Fruit fly (Drosophila melanogaster) whole organism, embryonic: ENCODE measurements around the gene CG32544.
A peak's percentile ranks its signal among the peaks of the same experiment; 100 is the strongest.

Experiments
- B-H1 ChIP-seq: fragments of 200-800 bp; sonication (Bioruptor generic); IDR thresholded peaks from 3 replicates; pipeline ENCODE4 v1.3.6; 2022; ENCODE audit warnings: missing biosample characterization, missing genetic modification characterization
- CG10654 ChIP-seq: fragments of 200-800 bp; sonication (Bioruptor generic); optimal IDR thresholded peaks from 2 replicates; lab custom pipeline; 2016; ENCODE audit warnings: missing biosample characterization, missing genetic modification characterization
- CG11695 ChIP-seq: fragments of 200-800 bp; sonication (Bioruptor generic); IDR thresholded peaks from 3 replicates; pipeline ENCODE4 v1.3.6; 2022; ENCODE audit warnings: missing biosample characterization, missing genetic modification characterization
- CG12391 ChIP-seq: fragments of 200-800 bp; sonication (Bioruptor generic); optimal IDR thresholded peaks from 3 replicates; lab custom pipeline; 2018; ENCODE audit warnings: missing biosample characterization, mild to moderate bottlenecking, missing genetic modification characterization, moderate library complexity
- CG13287 ChIP-seq: fragments of 200-800 bp; sonication (Bioruptor generic); IDR thresholded peaks from 2 replicates; pipeline ENCODE4 v1.3.6; 2022; ENCODE audit warnings: missing biosample characterization, missing genetic modification characterization; ENCODE audit not compliant: partially characterized antibody
- CG13775 ChIP-seq: fragments of 200-800 bp; sonication (Bioruptor generic); optimal IDR thresholded peaks from 3 replicates; lab custom pipeline; 2017; ENCODE audit warnings: missing biosample characterization, mild to moderate bottlenecking, missing genetic modification characterization
- CG14860 ChIP-seq: fragments of 200-800 bp; sonication (Bioruptor generic); IDR thresholded peaks from 3 replicates; pipeline ENCODE4 v1.3.6; 2022; ENCODE audit warnings: missing biosample characterization, missing genetic modification characterization; ENCODE audit not compliant: partially characterized antibody
- CG15269 ChIP-seq: fragments of 200-800 bp; sonication (Bioruptor generic); optimal IDR thresholded peaks from 2 replicates; lab custom pipeline; 2018; ENCODE audit warnings: missing biosample characterization, mild to moderate bottlenecking, missing genetic modification characterization, moderate library complexity
- CG15514 ChIP-seq: fragments of 200-800 bp; sonication (Bioruptor generic); optimal IDR thresholded peaks from 3 replicates; lab custom pipeline; 2017; ENCODE audit warnings: missing biosample characterization, missing genetic modification characterization, mild to moderate bottlenecking, moderate library complexity, missing genetic modification reagents
- CG18011 ChIP-seq: fragments of 200-800 bp; sonication (Bioruptor generic); optimal IDR thresholded peaks from 2 replicates; lab custom pipeline; 2017; ENCODE audit warnings: missing biosample characterization, missing genetic modification characterization, mild to moderate bottlenecking, moderate library complexity, missing genotype
- CG18262 ChIP-seq: fragments of 200-800 bp; optimal IDR thresholded peaks from 3 replicates; lab custom pipeline; 2019; ENCODE audit warnings: missing biosample characterization, mild to moderate bottlenecking, missing genetic modification characterization, moderate library complexity
- CG2116 ChIP-seq: fragments of 200-800 bp; sonication (Bioruptor generic); optimal IDR thresholded peaks from 3 replicates; lab custom pipeline; 2018; ENCODE audit warnings: missing biosample characterization, mild to moderate bottlenecking, missing genetic modification characterization
- CG2202 ChIP-seq: fragments of 200-800 bp; sonication (Bioruptor generic); optimal IDR thresholded peaks from 2 replicates; lab custom pipeline; 2018; ENCODE audit warnings: missing biosample characterization, mild to moderate bottlenecking, missing genetic modification characterization
- CG31441 ChIP-seq: fragments of 200-800 bp; sonication (Bioruptor generic); IDR thresholded peaks from 2 replicates; pipeline ENCODE4 v1.3.6; 2022; ENCODE audit warnings: missing biosample characterization, missing genetic modification characterization
- CG34224 ChIP-seq: fragments of 200-800 bp; sonication (Bioruptor generic); IDR thresholded peaks from 3 replicates; pipeline ENCODE4 v1.3.6; 2022; ENCODE audit warnings: missing biosample characterization, missing genetic modification characterization; ENCODE audit not compliant: partially characterized antibody
- CG42726 ChIP-seq: fragments of 200-800 bp; sonication (Bioruptor generic); IDR thresholded peaks from 2 replicates; pipeline ENCODE4 v1.3.6; 2022; ENCODE audit warnings: missing biosample characterization, missing genetic modification characterization; ENCODE audit not compliant: partially characterized antibody
- CG5953 ChIP-seq: fragments of 200-800 bp; sonication (Bioruptor generic); IDR thresholded peaks from 2 replicates; pipeline ENCODE4 v1.3.6; 2022; ENCODE audit warnings: missing biosample characterization, missing genetic modification characterization
- CG6654 ChIP-seq: fragments of 200-800 bp; sonication (Bioruptor generic); optimal IDR thresholded peaks from 2 replicates; lab custom pipeline; 2017; ENCODE audit warnings: missing biosample characterization, mild to moderate bottlenecking, missing genetic modification characterization
- CG6683 ChIP-seq: fragments of 200-800 bp; sonication (Bioruptor generic); optimal IDR thresholded peaks from 2 replicates; lab custom pipeline; 2017; ENCODE audit warnings: missing biosample characterization, mild to moderate bottlenecking, missing genetic modification characterization, missing genetic modification reagents
- CG9609 ChIP-seq: fragments of 200-800 bp; sonication (Bioruptor generic); optimal IDR thresholded peaks from 3 replicates; lab custom pipeline; 2016; ENCODE audit warnings: missing biosample characterization, missing genetic modification characterization
- Ets97D ChIP-seq: fragments of 200-800 bp; sonication (Bioruptor generic); optimal IDR thresholded peaks from 3 replicates; lab custom pipeline; 2016; ENCODE audit warnings: missing biosample characterization, missing genetic modification characterization
- Mrtf ChIP-seq: fragments of 200-800 bp; sonication (Bioruptor generic); IDR thresholded peaks from 3 replicates; pipeline ENCODE4 v1.3.6; 2022; ENCODE audit warnings: missing biosample characterization, missing genetic modification characterization
- NC2α ChIP-seq: fragments of 200-800 bp; sonication (Bioruptor generic); optimal IDR thresholded peaks from 2 replicates; lab custom pipeline; 2016; ENCODE audit warnings: missing biosample characterization, missing genetic modification characterization
- NFAT ChIP-seq: fragments of 200-800 bp; sonication (Bioruptor generic); IDR thresholded peaks from 2 replicates; pipeline ENCODE4 v1.3.6; 2022; ENCODE audit warnings: missing biosample characterization, missing genetic modification characterization
- NfI ChIP-seq: fragments of 200-800 bp; sonication (Bioruptor generic); optimal IDR thresholded peaks from 3 replicates; lab custom pipeline; 2018; ENCODE audit warnings: missing biosample characterization, mild to moderate bottlenecking, missing genetic modification characterization, moderate library complexity
- Side ChIP-seq: fragments of 200-800 bp; sonication (Bioruptor generic); optimal IDR thresholded peaks from 2 replicates; lab custom pipeline; 2016; ENCODE audit warnings: missing biosample characterization, missing genetic modification characterization
- ara ChIP-seq: fragments of 200-800 bp; sonication (Bioruptor generic); IDR thresholded peaks from 2 replicates; pipeline ENCODE4 v1.3.6; 2022; ENCODE audit warnings: missing biosample characterization, missing genetic modification characterization
- bab2 ChIP-seq: fragments of 200-800 bp; sonication (Bioruptor generic); optimal IDR thresholded peaks from 2 replicates; lab custom pipeline; 2016; ENCODE audit warnings: missing biosample characterization, missing genetic modification characterization
- bcd ChIP-seq: fragments of 200-800 bp; sonication (Bioruptor generic); optimal IDR thresholded peaks from 2 replicates; lab custom pipeline; 2017; ENCODE audit warnings: missing biosample characterization, mild to moderate bottlenecking, missing genetic modification characterization
- crp ChIP-seq, 2 experiments: fragments of 200-800 bp; sonication (Bioruptor generic); optimal IDR thresholded peaks; 2 replicates in 1 of 2; 3 replicates in 1 of 2; lab custom pipeline; 2017; ENCODE audit warnings: missing biosample characterization in 2 of 2, missing genetic modification characterization in 2 of 2, mild to moderate bottlenecking in 1 of 2, moderate library complexity in 1 of 2
- cwo ChIP-seq: fragments of 200-800 bp; sonication (Bioruptor generic); optimal IDR thresholded peaks from 3 replicates; lab custom pipeline; 2017; ENCODE audit warnings: missing biosample characterization, missing genetic modification characterization, mild to moderate bottlenecking, moderate library complexity, missing genetic modification reagents
- da ChIP-seq: fragments of 200-800 bp; sonication (Bioruptor generic); optimal IDR thresholded peaks from 2 replicates; lab custom pipeline; 2016; ENCODE audit warnings: missing biosample characterization, missing genetic modification characterization
- dysf ChIP-seq: fragments of 200-800 bp; sonication (Bioruptor generic); IDR thresholded peaks from 3 replicates; pipeline ENCODE4 v1.3.6; 2022; ENCODE audit warnings: missing biosample characterization, missing genetic modification characterization
- eve ChIP-seq, 2 experiments: fragments of >200 bp; optimal IDR thresholded peaks; 2 replicates each; lab custom pipeline; 2017; ENCODE audit warnings: missing biosample characterization in 2 of 2, missing genetic modification characterization in 2 of 2
- fru ChIP-seq: fragments of >200 bp; optimal IDR thresholded peaks from 2 replicates; lab custom pipeline; 2017
- gem ChIP-seq: fragments of 200-800 bp; sonication (Bioruptor generic); optimal IDR thresholded peaks from 2 replicates; lab custom pipeline; 2019; ENCODE audit warnings: missing biosample characterization, mild to moderate bottlenecking, missing genetic modification characterization, moderate library complexity
- lab ChIP-seq: fragments of 200-800 bp; sonication (Bioruptor generic); optimal IDR thresholded peaks from 3 replicates; lab custom pipeline; 2017; ENCODE audit warnings: missing biosample characterization, missing genetic modification characterization, mild to moderate bottlenecking, moderate library complexity, missing genetic modification reagents
- lov ChIP-seq, 2 experiments: fragments of 200-800 bp in 1 of 2; fragments of >200 bp in 1 of 2; sonication (Bioruptor generic) in 1 of 2; IDR thresholded peaks in 1 of 2; optimal IDR thresholded peaks in 1 of 2; 2 replicates in 1 of 2; 3 replicates in 1 of 2; pipeline versions ENCODE4 v1.3.6 to Lab custom; 2017 to 2022; ENCODE audit warnings: missing biosample characterization in 1 of 2, missing genetic modification characterization in 1 of 2
- nmo ChIP-seq: fragments of 200-800 bp; sonication (Bioruptor generic); optimal IDR thresholded peaks from 2 replicates; lab custom pipeline; 2018; ENCODE audit warnings: missing biosample characterization, mild to moderate bottlenecking, missing genetic modification characterization, moderate library complexity
- nom ChIP-seq: fragments of 200-800 bp; sonication (Bioruptor generic); optimal IDR thresholded peaks from 2 replicates; lab custom pipeline; 2017; ENCODE audit warnings: missing biosample characterization, missing genetic modification characterization, mild to moderate bottlenecking, moderate library complexity, missing genetic modification reagents
- pzg ChIP-seq: fragments of 200-800 bp; sonication (Bioruptor generic); optimal IDR thresholded peaks from 3 replicates; lab custom pipeline; 2018; ENCODE audit warnings: missing biosample characterization, mild to moderate bottlenecking, missing genetic modification characterization, moderate library complexity
- schlank ChIP-seq: fragments of 200-800 bp; sonication (Bioruptor generic); optimal IDR thresholded peaks from 2 replicates; lab custom pipeline; 2018; ENCODE audit warnings: missing biosample characterization, mild to moderate bottlenecking, missing genetic modification characterization
- sens ChIP-seq: fragments of 200-800 bp; sonication (Bioruptor generic); peaks from one replicate; lab custom pipeline; 2016; ENCODE audit warnings: missing biosample characterization, missing genetic modification characterization
- stc ChIP-seq: fragments of 200-800 bp; sonication (Bioruptor generic); IDR thresholded peaks from 2 replicates; pipeline ENCODE4 v1.3.6; 2022; ENCODE audit warnings: missing biosample characterization, missing genetic modification characterization
- tgo ChIP-seq: fragments of 200-800 bp; sonication (Bioruptor generic); IDR thresholded peaks from 3 replicates; pipeline ENCODE4 v1.3.6; 2022; ENCODE audit warnings: missing biosample characterization, missing genetic modification characterization
- trh ChIP-seq: fragments of 200-800 bp; sonication (Bioruptor generic); optimal IDR thresholded peaks from 2 replicates; lab custom pipeline; 2016; ENCODE audit warnings: missing biosample characterization, missing genetic modification characterization
- vvl ChIP-seq: fragments of 200-800 bp; sonication (Bioruptor generic); IDR thresholded peaks from 2 replicates; pipeline ENCODE4 v1.3.6; 2022; ENCODE audit warnings: missing biosample characterization, missing genetic modification characterization
- yki ChIP-seq: fragments of >200 bp; optimal IDR thresholded peaks from 3 replicates; lab custom pipeline; 2018

CG32544 gene

dm6 chrX:18848338-18849021, 11.6 kb upstream of the CG32544 start, which contains the start of gene shop (continued):
- TF ChIP-seq NfI (GFP tag; lab: Kevin White, UChicago) = peak; percentile 86
- peak; percentile 61 for TF ChIP-seq bab2 (GFP tag; lab: Kevin White, UChicago)
- TF ChIP-seq CG13287 = peak; percentile 54
- peak; percentile 89 for TF ChIP-seq CG15269
- TF ChIP-seq CG34224 (GFP tag; lab: Robert Waterston, UW) = peak; percentile 32; the same call in 2 of the 3 replicates
- 0 out of 3 replicates have a peak, but pooled peaks have one; percentile 16 for TF ChIP-seq B-H1 (GFP tag; lab: Robert Waterston, UW)
- peak; percentile 39 for TF ChIP-seq Ets97D
- peak; percentile 86 for TF ChIP-seq bcd (GFP tag; lab: Kevin White, UChicago)
- peak; percentile 66 for TF ChIP-seq CG6654 (GFP tag; lab: Kevin White, UChicago)
- TF ChIP-seq crp (GFP tag; optimal IDR thresholded peaks at IDR 0.05; lab: Kevin White, UChicago) = peak in 1 of 2 experiments; percentile 34
- TF ChIP-seq CG18011 = peak; percentile 58
- no peak for TF ChIP-seq eve (GFP tag; optimal IDR thresholded peaks at IDR 0.05; lab: Kevin White, UChicago)
- TF ChIP-seq da (GFP tag; lab: Kevin White, UChicago) = no peak
- peak; percentile 46 for TF ChIP-seq CG15514 (GFP tag; lab: Kevin White, UChicago)
- TF ChIP-seq CG10654 (GFP tag; lab: Kevin White, UChicago) = peak; percentile 70
- peak; percentile 82 for TF ChIP-seq CG11695 (GFP tag; lab: Robert Waterston, UW)
- peak; percentile 64 for TF ChIP-seq CG9609 (GFP tag; lab: Kevin White, UChicago)
- TF ChIP-seq CG5953 = 0 out of 2 replicates have a peak, but pooled peaks have one; percentile 38
- peak; percentile 67 for TF ChIP-seq CG2202 (tag; lab: Kevin White, UChicago)
- TF ChIP-seq stc (GFP tag; lab: Robert Waterston, UW) = peak; percentile 52
- TF ChIP-seq tgo (GFP tag; lab: Robert Waterston, UW) = peak; percentile 73
- TF ChIP-seq lab (GFP tag; lab: Kevin White, UChicago) = peak; percentile 83
- peak; percentile 6 for TF ChIP-seq NC2α
- TF ChIP-seq vvl = peak; percentile 60; the same call in 1 of the 2 replicates
- TF ChIP-seq CG12391 = peak; percentile 90
- TF ChIP-seq fru (lab: Kevin White, UChicago) = no peak
- TF ChIP-seq nom (GFP tag; lab: Kevin White, UChicago) = peak; percentile 76
- peak; percentile 45 for TF ChIP-seq Side (GFP tag; lab: Kevin White, UChicago)
- TF ChIP-seq cwo (GFP tag; lab: Kevin White, UChicago) = peak; percentile 82
- peak; percentile 92 for TF ChIP-seq CG18262 (tag; lab: Kevin White, UChicago)
- no peak for TF ChIP-seq CG14860 (GFP tag; lab: Robert Waterston, UW)
- peak; percentile 51; the same call in 1 of the 3 replicates for TF ChIP-seq Mrtf (GFP tag; lab: Robert Waterston, UW)
- peak; percentile 48 for TF ChIP-seq CG2116
- peak; percentile 60 for TF ChIP-seq CG6683
- peak; percentile 89 for TF ChIP-seq dysf
- TF ChIP-seq yki (lab: Kevin White, UChicago) = no peak
- TF ChIP-seq pzg (GFP tag; lab: Kevin White, UChicago) = peak; percentile 29
- peak; percentile 91 for TF ChIP-seq sens (GFP tag; lab: Kevin White, UChicago)
- peak; percentile 94 for TF ChIP-seq CG31441
- TF ChIP-seq CG42726 = 0 out of 2 replicates have a peak, but pooled peaks have one; percentile 46
- no peak for TF ChIP-seq lov (optimal IDR thresholded peaks at IDR 0.05; lab: Kevin White, UChicago)
- no peak for TF ChIP-seq lov (GFP tag; IDR thresholded peaks at IDR 0.05; lab: Robert Waterston, UW)
- peak; percentile 93 for TF ChIP-seq nmo
- TF ChIP-seq CG13775 (GFP tag; lab: Kevin White, UChicago) = peak; percentile 83
- peak; percentile 57 for TF ChIP-seq ara
- peak; percentile 93 for TF ChIP-seq gem (tag; lab: Kevin White, UChicago)
- peak; percentile 46 for TF ChIP-seq trh
- peak; percentile 61 for TF ChIP-seq schlank (tag; lab: Kevin White, UChicago)
- peak; percentile 61; the same call in 1 of the 2 replicates for TF ChIP-seq NFAT
